Worm (Caenorhabditis elegans): ENCODE results near the gene grl-23.

ce11 chrV:12567850-12568249 lies 8.8 kb downstream of the grl-23 start, which contains the start of gene E02A10.4:
- no peak for TF ChIP-seq ztf-23 (GFP tag; IDR thresholded peaks at IDR 0.05)
- TF ChIP-seq cog-1 (tag; optimal IDR thresholded peaks at IDR 0.05) = no peak
